Fruit fly (Drosophila melanogaster) whole organism, embryonic: ENCODE data around the gene CG31207.
A peak's percentile ranks its signal among the peaks of the same experiment; 100 is the strongest.

ENCODE experiments used
- Atf3 ChIP-seq: fragments of 200-800 bp; sonication (Bioruptor generic); optimal IDR thresholded peaks from 3 replicates; lab custom pipeline; 2016; ENCODE audit warnings: missing biosample characterization, missing genetic modification characterization
- CG12769 ChIP-seq: fragments of 200-800 bp; sonication (Bioruptor generic); optimal IDR thresholded peaks from 2 replicates; lab custom pipeline; 2019; ENCODE audit warnings: missing biosample characterization, mild to moderate bottlenecking, missing genetic modification characterization, moderate library complexity
- CG15696 ChIP-seq: fragments of 200-800 bp; sonication (Bioruptor generic); optimal IDR thresholded peaks from 2 replicates; lab custom pipeline; 2019; ENCODE audit warnings: missing biosample characterization, mild to moderate bottlenecking, missing genetic modification characterization, moderate library complexity
- CG17328 ChIP-seq: fragments of 200-800 bp; sonication (Bioruptor generic); IDR thresholded peaks from 2 replicates; pipeline ENCODE4 v1.3.6; 2022; ENCODE audit warnings: missing biosample characterization, missing genetic modification characterization
- CG17612 ChIP-seq: fragments of 200-800 bp; sonication (Bioruptor generic); IDR thresholded peaks from 2 replicates; pipeline ENCODE4 v1.3.6; 2022; ENCODE audit warnings: missing biosample characterization, missing genetic modification characterization
- CG5180 ChIP-seq: fragments of 200-800 bp; sonication (Bioruptor generic); optimal IDR thresholded peaks from 3 replicates; lab custom pipeline; 2017; ENCODE audit warnings: missing biosample characterization, missing genetic modification characterization, mild to moderate bottlenecking, moderate library complexity, missing genetic modification reagents
- CG6683 ChIP-seq: fragments of 200-800 bp; sonication (Bioruptor generic); optimal IDR thresholded peaks from 2 replicates; lab custom pipeline; 2017; ENCODE audit warnings: missing biosample characterization, mild to moderate bottlenecking, missing genetic modification characterization, missing genetic modification reagents
- CG6791 ChIP-seq: fragments of 200-800 bp; sonication (Bioruptor generic); IDR thresholded peaks from 3 replicates; pipeline ENCODE4 v1.3.6; 2022; ENCODE audit warnings: missing biosample characterization, missing genetic modification characterization; ENCODE audit not compliant: partially characterized antibody
- CG7372 ChIP-seq: fragments of 200-800 bp; sonication (Bioruptor generic); IDR thresholded peaks from 2 replicates; pipeline ENCODE4 v1.3.6; 2022; ENCODE audit warnings: missing biosample characterization, missing genetic modification characterization
- CG7839 ChIP-seq: fragments of 200-800 bp; sonication (Bioruptor generic); optimal IDR thresholded peaks from 3 replicates; lab custom pipeline; 2018; ENCODE audit warnings: missing biosample characterization, mild to moderate bottlenecking, missing genetic modification characterization, moderate library complexity
- CG8089 ChIP-seq: fragments of 200-800 bp; sonication (Bioruptor generic); optimal IDR thresholded peaks from 3 replicates; lab custom pipeline; 2016; ENCODE audit warnings: missing biosample characterization, missing genetic modification characterization
- CG8388 ChIP-seq: fragments of 200-800 bp; sonication (Bioruptor generic); optimal IDR thresholded peaks from 2 replicates; lab custom pipeline; 2019; ENCODE audit warnings: missing biosample characterization, mild to moderate bottlenecking, missing genetic modification characterization, moderate library complexity
- Hmr ChIP-seq: fragments of 200-800 bp; sonication (Bioruptor generic); optimal IDR thresholded peaks from 3 replicates; lab custom pipeline; 2017; ENCODE audit warnings: mild to moderate bottlenecking, missing biosample characterization, missing genetic modification reagents, missing genetic modification characterization
- Hr78 ChIP-seq, 2 experiments: fragments of 200-800 bp in 1 of 2; fragments of >200 bp in 1 of 2; sonication (Bioruptor generic) in 1 of 2; optimal IDR thresholded peaks; 2 replicates each; lab custom pipeline; 2017 to 2019; ENCODE audit warnings: missing biosample characterization in 2 of 2, missing genetic modification characterization in 2 of 2, mild to moderate bottlenecking in 1 of 2, moderate library complexity in 1 of 2
- Jarid2 ChIP-seq: fragments of 200-800 bp; sonication (Bioruptor generic); optimal IDR thresholded peaks from 3 replicates; lab custom pipeline; 2017; ENCODE audit warnings: mild to moderate bottlenecking, missing biosample characterization, missing genetic modification reagents, missing genetic modification characterization
- MBD-R2 ChIP-seq: fragments of 200-800 bp; sonication (Bioruptor generic); IDR thresholded peaks from 2 replicates; pipeline ENCODE4 v1.3.6; 2022; ENCODE audit warnings: missing biosample characterization, missing genetic modification characterization
- Med ChIP-seq: fragments of 200-800 bp; sonication (Bioruptor generic); peaks from one replicate; lab custom pipeline; 2016; ENCODE audit warnings: missing biosample characterization, missing genetic modification characterization, mild to moderate bottlenecking, inconsistent platforms, moderate library complexity
- Nf-YB ChIP-seq: fragments of 200-800 bp; sonication (Bioruptor generic); optimal IDR thresholded peaks from 3 replicates; lab custom pipeline; 2019; ENCODE audit warnings: missing biosample characterization, mild to moderate bottlenecking, missing genetic modification characterization, moderate library complexity
- Opbp ChIP-seq: fragments of 200-800 bp; sonication (Bioruptor generic); IDR thresholded peaks from 3 replicates; pipeline ENCODE4 v1.3.6; 2022; ENCODE audit warnings: missing biosample characterization, missing genetic modification characterization; ENCODE audit not compliant: partially characterized antibody
- Pdp1 ChIP-seq, 2 experiments: fragments of 200-800 bp; sonication (Bioruptor generic); optimal IDR thresholded peaks; 3 replicates each; lab custom pipeline; 2016; ENCODE audit warnings: missing biosample characterization in 2 of 2, missing genetic modification characterization in 2 of 2, mild to moderate bottlenecking in 1 of 2, moderate library complexity in 1 of 2
- Rfx ChIP-seq: fragments of 200-800 bp; sonication (Bioruptor generic); IDR thresholded peaks from 2 replicates; pipeline ENCODE4 v1.3.6; 2022; ENCODE audit warnings: missing biosample characterization, missing genetic modification characterization
- Six4 ChIP-seq: fragments of 200-800 bp; sonication (Bioruptor generic); optimal IDR thresholded peaks from 2 replicates; lab custom pipeline; 2016; ENCODE audit warnings: missing biosample characterization, missing genetic modification characterization
- Vsx1 ChIP-seq: fragments of 200-800 bp; sonication (Bioruptor generic); optimal IDR thresholded peaks from 2 replicates; lab custom pipeline; 2017; ENCODE audit warnings: missing biosample characterization, mild to moderate bottlenecking, missing genetic modification characterization, missing genetic modification reagents
- ara ChIP-seq: fragments of 200-800 bp; sonication (Bioruptor generic); IDR thresholded peaks from 2 replicates; pipeline ENCODE4 v1.3.6; 2022; ENCODE audit warnings: missing biosample characterization, missing genetic modification characterization
- ato ChIP-seq: fragments of 200-800 bp; sonication (Bioruptor generic); IDR thresholded peaks from 2 replicates; pipeline ENCODE4 v1.3.6; 2022; ENCODE audit warnings: missing biosample characterization, missing genetic modification characterization; ENCODE audit not compliant: partially characterized antibody
- caup ChIP-seq: fragments of 200-800 bp; sonication (Bioruptor generic); optimal IDR thresholded peaks from 3 replicates; lab custom pipeline; 2017; ENCODE audit warnings: missing biosample characterization, mild to moderate bottlenecking, missing genetic modification characterization, moderate library complexity; ENCODE audit not compliant: severe bottlenecking
- crol ChIP-seq: fragments of 200-800 bp; sonication (Bioruptor generic); IDR thresholded peaks from 2 replicates; pipeline ENCODE4 v1.3.6; 2022; ENCODE audit warnings: missing biosample characterization, missing genetic modification characterization
- exex ChIP-seq: fragments of 200-800 bp; sonication (Bioruptor generic); optimal IDR thresholded peaks from 4 replicates; lab custom pipeline; 2018; ENCODE audit warnings: missing biosample characterization, mild to moderate bottlenecking, missing genetic modification characterization, moderate library complexity
- fru ChIP-seq: fragments of >200 bp; optimal IDR thresholded peaks from 2 replicates; lab custom pipeline; 2017
- grn ChIP-seq: fragments of 200-800 bp; sonication (Bioruptor generic); optimal IDR thresholded peaks from 3 replicates; lab custom pipeline; 2017; ENCODE audit warnings: missing biosample characterization, missing genetic modification characterization
- kni ChIP-seq: fragments of 200-800 bp; sonication (Bioruptor generic); optimal IDR thresholded peaks from 3 replicates; lab custom pipeline; 2017; ENCODE audit warnings: mild to moderate bottlenecking, missing biosample characterization, missing genetic modification reagents, missing genetic modification characterization
- lab ChIP-seq: fragments of 200-800 bp; sonication (Bioruptor generic); optimal IDR thresholded peaks from 3 replicates; lab custom pipeline; 2017; ENCODE audit warnings: missing biosample characterization, missing genetic modification characterization, mild to moderate bottlenecking, moderate library complexity, missing genetic modification reagents
- mirr ChIP-seq: fragments of 200-800 bp; sonication (Bioruptor generic); optimal IDR thresholded peaks from 3 replicates; lab custom pipeline; 2018; ENCODE audit warnings: missing biosample characterization, mild to moderate bottlenecking, missing genetic modification characterization
- pan ChIP-seq, 4 experiments: fragments of >200 bp in 3 of 4; fragments of 200-800 bp in 1 of 4; sonication (Bioruptor generic) in 1 of 4; optimal IDR thresholded peaks in 3 of 4; IDR thresholded peaks in 1 of 4; 2 replicates each; pipeline versions ENCODE4 v1.3.6 to Lab custom; 2017 to 2022; ENCODE audit warnings: missing biosample characterization in 2 of 4, missing genetic modification characterization in 2 of 4, mixed read lengths in 1 of 4
- rib ChIP-seq: fragments of 200-800 bp; sonication (Bioruptor generic); IDR thresholded peaks from 2 replicates; pipeline ENCODE4 v1.3.6; 2022; ENCODE audit warnings: missing biosample characterization, missing genetic modification characterization
- sd ChIP-seq: fragments of 200-800 bp; sonication (Bioruptor generic); optimal IDR thresholded peaks from 3 replicates; lab custom pipeline; 2018; ENCODE audit warnings: missing biosample characterization, mild to moderate bottlenecking, missing genetic modification characterization, moderate library complexity
- sens ChIP-seq: fragments of 200-800 bp; sonication (Bioruptor generic); peaks from one replicate; lab custom pipeline; 2016; ENCODE audit warnings: missing biosample characterization, missing genetic modification characterization
- sens-2 ChIP-seq: fragments of 200-800 bp; sonication (Bioruptor generic); IDR thresholded peaks from 2 replicates; pipeline ENCODE4 v1.3.6; 2022; ENCODE audit warnings: missing biosample characterization, missing genetic modification characterization
- tup ChIP-seq: fragments of 200-800 bp; sonication (Bioruptor generic); optimal IDR thresholded peaks from 2 replicates; lab custom pipeline; 2016; ENCODE audit warnings: missing biosample characterization, mild to moderate bottlenecking, missing genetic modification characterization, moderate library complexity
- vnd ChIP-seq: fragments of 200-800 bp; sonication (Bioruptor generic); IDR thresholded peaks from 3 replicates; pipeline ENCODE4 v1.3.6; 2022; ENCODE audit warnings: missing biosample characterization, missing genetic modification characterization; ENCODE audit not compliant: partially characterized antibody

Gene CG31207

DNA sequence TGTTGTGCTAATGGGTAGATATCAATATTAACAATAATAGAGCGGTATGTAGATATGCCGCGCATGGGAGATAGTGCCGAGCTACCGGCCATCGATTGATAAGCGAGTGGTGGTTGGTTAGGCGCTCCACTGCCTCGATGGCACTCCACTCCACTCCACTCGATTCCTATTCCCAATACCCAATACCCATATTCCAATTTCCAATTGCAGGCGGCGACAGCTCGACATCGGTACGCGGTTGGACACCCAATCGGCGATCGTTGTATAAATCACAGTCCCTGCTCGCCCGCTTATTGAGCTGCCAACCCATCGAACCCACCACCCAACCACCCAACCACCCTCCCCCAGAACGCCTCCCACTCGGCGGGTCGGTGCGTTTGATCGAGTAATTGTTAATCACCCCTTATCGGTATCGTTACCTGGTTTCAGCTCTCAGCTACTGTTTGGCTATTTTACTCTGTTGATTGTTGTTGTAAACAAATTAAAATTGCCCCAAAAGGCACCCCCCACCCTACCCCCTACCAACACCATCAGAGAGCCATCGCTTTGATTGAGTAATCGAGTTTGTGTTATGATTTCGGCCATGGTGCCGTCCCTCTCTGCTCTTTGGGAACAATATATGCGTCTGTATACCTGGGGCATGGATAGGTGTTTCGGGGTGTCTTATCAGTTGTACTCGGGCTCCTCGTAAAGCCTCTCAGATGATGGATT lies 34.2 kb upstream of the CG31207 start, which contains the start of gene HHEX (continued):
- TF ChIP-seq CG17612 (GFP tag; lab: Robert Waterston, UW) (no peak), lab (peak; percentile 95), mirr (GFP tag; lab: Kevin White, UChicago) (peak; percentile 87), caup (GFP tag; lab: Kevin White, UChicago) (peak; percentile 16), CG5180 (GFP tag; lab: Kevin White, UChicago) (peak; percentile 66), CG7372 (GFP tag; lab: Robert Waterston, UW) (no peak), rib (GFP tag; lab: Robert Waterston, UW) (0 out of 2 replicates have a peak, but pooled peaks have one; percentile 10), CG12769 (peak; percentile 70), Nf-YB (peak; percentile 90), ato (GFP tag; lab: Robert Waterston, UW) (no peak), pan (optimal IDR thresholded peaks at IDR 0.05; lab: Kevin White, UChicago) (no peak), pan (GFP tag; optimal IDR thresholded peaks at IDR 0.05 in 1 of 2, IDR thresholded peaks at IDR 0.05 in 1 of 2) (peak in 1 of 2 experiments; percentile 82), Hmr (peak; percentile 12), MBD-R2 (GFP tag; lab: Robert Waterston, UW) (no peak), grn (GFP tag; lab: Kevin White, UChicago) (peak; percentile 74), Vsx1 (GFP tag; lab: Kevin White, UChicago) (peak; percentile 95), CG17328 (GFP tag; lab: Robert Waterston, UW) (no peak), CG8388 (no peak), Six4 (no peak), tup (GFP tag; lab: Kevin White, UChicago) (no peak), exex (tag; lab: Kevin White, UChicago) (peak; percentile 99), ara (GFP tag; lab: Robert Waterston, UW) (no peak), Opbp (GFP tag; lab: Robert Waterston, UW) (0 out of 3 replicates have a peak, but pooled peaks have one; percentile 27), kni (GFP tag; lab: Kevin White, UChicago) (no peak), CG6683 (GFP tag; lab: Kevin White, UChicago) (no peak), CG7839 (tag; lab: Kevin White, UChicago) (no peak), CG6791 (GFP tag; lab: Robert Waterston, UW) (no peak), Rfx (no peak), Jarid2 (GFP tag; lab: Kevin White, UChicago) (peak; percentile 7)
- TF ChIP-seq, all 482 proteins: peak for 40

DNA sequence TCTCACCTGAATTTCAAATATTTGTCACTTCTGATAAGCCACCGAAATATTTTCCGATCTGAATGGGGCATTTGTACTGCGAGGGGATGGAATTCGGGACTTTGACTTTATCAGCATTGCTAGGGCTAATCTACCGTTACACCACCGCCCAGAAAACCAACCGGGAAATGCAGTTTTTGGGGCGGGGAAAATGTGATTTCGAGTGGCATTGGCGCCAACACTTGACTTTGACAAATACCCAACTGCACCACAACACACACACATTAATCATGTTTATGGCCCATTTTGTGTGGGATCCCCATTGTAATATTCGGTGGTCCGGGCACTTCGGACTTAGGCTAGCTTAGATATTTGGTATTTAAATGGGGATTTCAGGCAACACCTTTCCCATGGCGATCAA lies 32.1 kb upstream of the CG31207 start:
- TF ChIP-seq CG15696 = no peak
- peak; percentile 45; the same call in 1 of the 2 replicates for TF ChIP-seq sens-2 (GFP tag; lab: Robert Waterston, UW)
- no peak for TF ChIP-seq CG8089 (GFP tag; lab: Kevin White, UChicago)
- peak in 1 of 2 experiments; percentile 47 for TF ChIP-seq Pdp1 (GFP tag; optimal IDR thresholded peaks at IDR 0.05; lab: Kevin White, UChicago)
- TF ChIP-seq Med (GFP tag; lab: Kevin White, UChicago) = peak; percentile 43
- peak; percentile 60 for TF ChIP-seq sd (tag; lab: Kevin White, UChicago)
- peak; percentile 32 for TF ChIP-seq lab
- TF ChIP-seq crol = 0 out of 2 replicates have a peak, but pooled peaks have one; percentile 21
- TF ChIP-seq vnd = peak; percentile 56
- no peak for TF ChIP-seq Hr78 (GFP tag; optimal IDR thresholded peaks at IDR 0.05; lab: Kevin White, UChicago)
- TF ChIP-seq Atf3 (GFP tag; lab: Kevin White, UChicago) = no peak
- no peak for TF ChIP-seq fru (lab: Kevin White, UChicago)
- TF ChIP-seq rib (GFP tag; lab: Robert Waterston, UW) = no peak
- TF ChIP-seq ato (GFP tag; lab: Robert Waterston, UW) = no peak
- peak; percentile 40 for TF ChIP-seq sens (GFP tag; lab: Kevin White, UChicago)
